Worm (Caenorhabditis elegans): ENCODE data around the gene C08F11.7.

- TF ChIP-seq efl-1 (optimal IDR thresholded peaks at IDR 0.05) (no peak), efl-1 (GFP tag; optimal IDR thresholded peaks at IDR 0.05 in 1 of 2) (no peak), aly-2 (tag; optimal IDR thresholded peaks at IDR 0.05) (no peak), dpl-1 (GFP tag; optimal IDR thresholded peaks at IDR 0.05) (no peak), ztf-11 (tag; optimal IDR thresholded peaks at IDR 0.05) (no peak)
Measured at ce11 chrIV:13665073-13665472, 28.0 kb downstream of the C08F11.7 start.
